Worm (Caenorhabditis elegans) whole organism, L4 larva: ENCODE results near the gene JC8.7.

Experiments
- ZK337.2 ChIP-seq: fragments of 200-800 bp; sonication (Bioruptor generic); IDR thresholded peaks from 2 replicates; pipeline ENCODE4 v1.3.6; 2022; ENCODE audit warnings: missing genetic modification reagents, missing genetic modification characterization, missing compliant biosample characterization
- aly-2 ChIP-seq: sonication (generic microtip); optimal IDR thresholded peaks from 2 replicates; lab custom pipeline; 2018; ENCODE audit warnings: missing biosample characterization, missing genetic modification characterization
- dmd-8 ChIP-seq: fragments of 200-800 bp; sonication (Bioruptor generic); IDR thresholded peaks from 2 replicates; pipeline ENCODE4 v1.3.6; 2022; ENCODE audit warnings: missing genetic modification characterization, missing compliant biosample characterization
- fkh-10 ChIP-seq: fragments of 150-350 bp; optimal IDR thresholded peaks from 2 replicates; lab custom pipeline; 2014; ENCODE audit warnings: missing biosample characterization, missing genetic modification reagents, missing genetic modification characterization
- lir-3 ChIP-seq: sonication (generic microtip); optimal IDR thresholded peaks from 2 replicates; lab custom pipeline; 2016; ENCODE audit warnings: mild to moderate bottlenecking, missing genetic modification characterization, missing compliant biosample characterization
- lsy-2 ChIP-seq, 2 experiments: fragments of 150-350 bp in 1 of 2; sonication (generic microtip) in 1 of 2; optimal IDR thresholded peaks; 2 replicates each; lab custom pipeline; 2014 to 2017; ENCODE audit warnings: missing biosample characterization in 2 of 2, missing genetic modification characterization in 2 of 2
- mdl-1 ChIP-seq, 2 experiments: fragments of 150-350 bp in 1 of 2; sonication (generic microtip) in 1 of 2; optimal IDR thresholded peaks; 2 replicates each; lab custom pipeline; 2014 to 2017; ENCODE audit warnings: missing biosample characterization in 2 of 2, missing genetic modification characterization in 2 of 2
- nhr-102 ChIP-seq: sonication (generic microtip); optimal IDR thresholded peaks from 2 replicates; lab custom pipeline; 2016; ENCODE audit warnings: mild to moderate bottlenecking, missing genetic modification characterization, moderate library complexity, missing compliant biosample characterization
- pqm-1 ChIP-seq: sonication (generic microtip); optimal IDR thresholded peaks from 2 replicates; lab custom pipeline; 2017; ENCODE audit warnings: missing biosample characterization, missing genetic modification characterization
- unc-39 ChIP-seq: sonication (generic microtip); optimal IDR thresholded peaks from 2 replicates; lab custom pipeline; 2017; ENCODE audit warnings: missing biosample characterization, missing genetic modification characterization
- vab-7 ChIP-seq: fragments of 200-800 bp; sonication (Bioruptor generic); IDR thresholded peaks from 2 replicates; pipeline ENCODE4 v1.3.6; 2022; ENCODE audit warnings: missing genetic modification reagents, missing genetic modification characterization, missing compliant biosample characterization
- zip-2 ChIP-seq: fragments of 150-350 bp; optimal IDR thresholded peaks from 2 replicates; lab custom pipeline; 2014; ENCODE audit warnings: missing biosample characterization, missing genetic modification characterization

ce11 chrIV:13209566-13209965 is 37.5 kb upstream of the JC8.7 start, which contains the start of gene C48D1.9:
- TF ChIP-seq lsy-2 (tag; optimal IDR thresholded peaks at IDR 0.05; lab: Kevin White, UChicago) (no peak), aly-2 (no peak), vab-7 (GFP tag; lab: Robert Waterston, UW) (no peak), nhr-102 (tag; lab: Kevin White, UChicago) (no peak), fkh-10 (GFP tag; lab: Kevin White, UChicago) (no peak), unc-39 (tag; lab: Kevin White, UChicago) (no peak), lir-3 (tag; lab: Kevin White, UChicago) (no peak), mdl-1 (tag; optimal IDR thresholded peaks at IDR 0.05; lab: Kevin White, UChicago) (no peak), pqm-1 (tag; lab: Kevin White, UChicago) (no peak), dmd-8 (GFP tag; lab: Robert Waterston, UW) (no peak), zip-2 (tag; lab: Kevin White, UChicago) (no peak), ZK337.2 (GFP tag; lab: Robert Waterston, UW) (no peak)
